Fruit fly (Drosophila melanogaster): ENCODE data around the gene CG11537.

CG11537 gene

dm6 chr3L:3148125-3149059, 5.1 kb upstream of the CG11537 start, which contains the start of the genes Usp5 and BtbVII (continued):
- TF ChIP-seq Sox100B (GFP tag; optimal IDR thresholded peaks at IDR 0.05) (no peak), CG10366 (GFP tag; IDR thresholded peaks at IDR 0.05) (peak; percentile 50), Fer2 (tag; optimal IDR thresholded peaks at IDR 0.05) (no peak), Gsc (GFP tag; IDR thresholded peaks at IDR 0.05) (no peak), CG9437 (GFP tag; optimal IDR thresholded peaks at IDR 0.05) (peak; percentile 93), CG6854 (GFP tag; optimal IDR thresholded peaks at IDR 0.05) (no peak), CG7786 (GFP tag; optimal IDR thresholded peaks at IDR 0.05) (peak; percentile 56), nmo (GFP tag; optimal IDR thresholded peaks at IDR 0.05) (peak; percentile 61), CG3995 (GFP tag; optimal IDR thresholded peaks at IDR 0.05) (peak; percentile 29), Lim3 (GFP tag; IDR thresholded peaks at IDR 0.05) (no peak), so (GFP tag; IDR thresholded peaks at IDR 0.05) (0 out of 3 replicates have a peak, but pooled peaks have one; percentile 7), ato (GFP tag; IDR thresholded peaks at IDR 0.05; ENCODE audit: partially characterized antibody) (peak; percentile 75), CG34224 (GFP tag; IDR thresholded peaks at IDR 0.05; ENCODE audit: partially characterized antibody) (peak; percentile 99), tx (GFP tag; optimal IDR thresholded peaks at IDR 0.05) (peak; percentile 68), CG3726 (GFP tag; IDR thresholded peaks at IDR 0.05) (no peak), CG11504 (tag; optimal IDR thresholded peaks at IDR 0.05) (no peak), otp (GFP tag; IDR thresholded peaks at IDR 0.05) (0 out of 3 replicates have a peak, but pooled peaks have one; percentile 15), CG10431 (GFP tag; optimal IDR thresholded peaks at IDR 0.05) (no peak), ftz-f1 (GFP tag; optimal IDR thresholded peaks at IDR 0.05) (peak; percentile 87), unc-4 (GFP tag; IDR thresholded peaks at IDR 0.05; ENCODE audit: partially characterized antibody) (peak; percentile 98), CG17359 (tag; optimal IDR thresholded peaks at IDR 0.05) (peak; percentile 34), CG2202 (tag; optimal IDR thresholded peaks at IDR 0.05) (no peak), CG9932 (GFP tag; IDR thresholded peaks at IDR 0.05) (peak; percentile 86), CG11093 (GFP tag; IDR thresholded peaks at IDR 0.05) (no peak), bigmax (GFP tag; optimal IDR thresholded peaks at IDR 0.05) (no peak), corto (GFP tag; optimal IDR thresholded peaks at IDR 0.05) (peak; percentile 27), zfh2 (GFP tag; optimal IDR thresholded peaks at IDR 0.05) (peak; percentile 72), CG4404 (GFP tag; IDR thresholded peaks at IDR 0.05) (peak; percentile 50; the same call in 1 of the 2 replicates), CkIIα-i1 (GFP tag; IDR thresholded peaks at IDR 0.05) (no peak), CG32767 (GFP tag; IDR thresholded peaks at IDR 0.05) (peak; percentile 50; the same call in 1 of the 2 replicates), seq (GFP tag; IDR thresholded peaks at IDR 0.05) (no peak), eyg (GFP tag; optimal IDR thresholded peaks at IDR 0.05) (peak; percentile 22), NC2β (GFP tag; optimal IDR thresholded peaks at IDR 0.05) (peak; percentile 59), peb (GFP tag; IDR thresholded peaks at IDR 0.05) (0 out of 2 replicates have a peak, but pooled peaks have one; percentile 17), CG2678 (tag; optimal IDR thresholded peaks at IDR 0.05) (peak; percentile 39), Hsf (GFP tag; optimal IDR thresholded peaks at IDR 0.05) (peak; percentile 76), vnd (GFP tag; IDR thresholded peaks at IDR 0.05; ENCODE audit: partially characterized antibody) (peak; percentile 96), mam (GFP tag; optimal IDR thresholded peaks at IDR 0.05) (peak; percentile 75), ranshi (GFP tag; IDR thresholded peaks at IDR 0.05) (no peak), dmrt99B (tag; optimal IDR thresholded peaks at IDR 0.05) (no peak), gsb-n (tag; optimal IDR thresholded peaks at IDR 0.05) (no peak), CG3281 (GFP tag; optimal IDR thresholded peaks at IDR 0.05) (peak; percentile 44), schlank (tag; optimal IDR thresholded peaks at IDR 0.05) (peak; percentile 24), ase (GFP tag; IDR thresholded peaks at IDR 0.05) (no peak; the same call in 2 of the 3 replicates), CG14860 (GFP tag; IDR thresholded peaks at IDR 0.05; ENCODE audit: partially characterized antibody) (peak; percentile 94), scrt (GFP tag; optimal IDR thresholded peaks at IDR 0.05) (no peak), CG11723 (GFP tag; optimal IDR thresholded peaks at IDR 0.05) (no peak), zf30C (GFP tag; optimal IDR thresholded peaks at IDR 0.05) (no peak)

Measured in whole organism, embryonic.